Fruit fly (Drosophila melanogaster) whole organism, embryonic: Measurements from ENCODE around the gene SoYb.

Source experiments
- CG10366 ChIP-seq: fragments of 200-800 bp; sonication (Bioruptor generic); IDR thresholded peaks from 2 replicates; pipeline ENCODE4 v1.3.6; 2022; ENCODE audit warnings: missing biosample characterization, missing genetic modification characterization
- CG10431 ChIP-seq: fragments of 200-800 bp; sonication (Bioruptor generic); optimal IDR thresholded peaks from 3 replicates; lab custom pipeline; 2018; ENCODE audit warnings: missing biosample characterization, mild to moderate bottlenecking, missing genetic modification characterization
- CG11247 ChIP-seq: fragments of 200-800 bp; sonication (Bioruptor generic); IDR thresholded peaks from 2 replicates; pipeline ENCODE4 v1.3.6; 2022; ENCODE audit warnings: missing biosample characterization, missing genetic modification characterization
- CG11504 ChIP-seq: fragments of 200-800 bp; sonication (Bioruptor generic); optimal IDR thresholded peaks from 3 replicates; lab custom pipeline; 2019; ENCODE audit warnings: missing biosample characterization, mild to moderate bottlenecking, missing genetic modification characterization, moderate library complexity
- CG12104 ChIP-seq: fragments of 200-800 bp; sonication (Bioruptor generic); optimal IDR thresholded peaks from 3 replicates; lab custom pipeline; 2016; ENCODE audit warnings: missing biosample characterization, missing genetic modification characterization
- CG12744 ChIP-seq: fragments of 200-800 bp; sonication (Bioruptor generic); optimal IDR thresholded peaks from 2 replicates; lab custom pipeline; 2016; ENCODE audit warnings: missing biosample characterization, missing genetic modification characterization
- CG14050 ChIP-seq: fragments of 200-800 bp; sonication (Bioruptor generic); IDR thresholded peaks from 3 replicates; pipeline ENCODE4 v1.3.6; 2022; ENCODE audit warnings: missing biosample characterization, missing genetic modification characterization
- CG14965 ChIP-seq: fragments of 200-800 bp; sonication (Bioruptor generic); optimal IDR thresholded peaks from 2 replicates; lab custom pipeline; 2016; ENCODE audit warnings: missing biosample characterization, missing genetic modification characterization, borderline replicate concordance
- CG15269 ChIP-seq: fragments of 200-800 bp; sonication (Bioruptor generic); optimal IDR thresholded peaks from 2 replicates; lab custom pipeline; 2018; ENCODE audit warnings: missing biosample characterization, mild to moderate bottlenecking, missing genetic modification characterization, moderate library complexity
- CG15696 ChIP-seq: fragments of 200-800 bp; sonication (Bioruptor generic); optimal IDR thresholded peaks from 2 replicates; lab custom pipeline; 2019; ENCODE audit warnings: missing biosample characterization, mild to moderate bottlenecking, missing genetic modification characterization, moderate library complexity
- CG1792 ChIP-seq: fragments of 200-800 bp; sonication (Bioruptor generic); optimal IDR thresholded peaks from 2 replicates; lab custom pipeline; 2016; ENCODE audit warnings: missing biosample characterization, missing genetic modification characterization
- CG2199 ChIP-seq: fragments of 200-800 bp; sonication (Bioruptor generic); IDR thresholded peaks from 3 replicates; pipeline ENCODE4 v1.3.6; 2022; ENCODE audit warnings: missing biosample characterization, missing genetic modification characterization
- CG7987 ChIP-seq: fragments of 200-800 bp; sonication (Bioruptor generic); optimal IDR thresholded peaks from 2 replicates; lab custom pipeline; 2018; ENCODE audit warnings: missing biosample characterization, mild to moderate bottlenecking, missing genetic modification characterization, moderate library complexity
- CG8765 ChIP-seq: fragments of 200-800 bp; sonication (Bioruptor generic); IDR thresholded peaks from 2 replicates; pipeline ENCODE4 v1.3.6; 2022; ENCODE audit warnings: missing biosample characterization, missing genetic modification characterization
- CG9437 ChIP-seq: fragments of 200-800 bp; sonication (Bioruptor generic); optimal IDR thresholded peaks from 2 replicates; lab custom pipeline; 2018; ENCODE audit warnings: missing biosample characterization, mild to moderate bottlenecking, missing genetic modification characterization
- CG9727 ChIP-seq: fragments of 200-800 bp; sonication (Bioruptor generic); optimal IDR thresholded peaks from 3 replicates; lab custom pipeline; 2017; ENCODE audit warnings: missing biosample characterization, mild to moderate bottlenecking, missing genetic modification characterization
- Camta ChIP-seq: fragments of 200-800 bp; sonication (Bioruptor generic); optimal IDR thresholded peaks from 2 replicates; lab custom pipeline; 2016; ENCODE audit warnings: missing biosample characterization, missing genetic modification characterization
- Dip2 ChIP-seq: fragments of 200-800 bp; sonication (Bioruptor generic); IDR thresholded peaks from 2 replicates; pipeline ENCODE4 v1.3.6; 2022; ENCODE audit warnings: missing biosample characterization, missing genetic modification characterization
- Dll ChIP-seq: fragments of 200-800 bp; sonication (Bioruptor generic); IDR thresholded peaks from 4 replicates; pipeline ENCODE4 v1.3.6; 2022; ENCODE audit warnings: missing biosample characterization, missing genetic modification characterization; ENCODE audit not compliant: partially characterized antibody
- Dp ChIP-seq: fragments of 200-800 bp; sonication (Bioruptor generic); optimal IDR thresholded peaks from 2 replicates; lab custom pipeline; 2018; ENCODE audit warnings: missing biosample characterization, mild to moderate bottlenecking, missing genetic modification characterization, moderate library complexity
- Drgx ChIP-seq: fragments of 200-800 bp; sonication (Bioruptor generic); IDR thresholded peaks from 2 replicates; pipeline ENCODE4 v1.3.6; 2022; ENCODE audit warnings: missing biosample characterization, missing genetic modification characterization
- Ets97D ChIP-seq: fragments of 200-800 bp; sonication (Bioruptor generic); optimal IDR thresholded peaks from 3 replicates; lab custom pipeline; 2016; ENCODE audit warnings: missing biosample characterization, missing genetic modification characterization
- HLH4C ChIP-seq: fragments of 200-800 bp; sonication (Bioruptor generic); IDR thresholded peaks from 3 replicates; pipeline ENCODE4 v1.3.6; 2022; ENCODE audit warnings: missing biosample characterization, missing genetic modification characterization; ENCODE audit not compliant: partially characterized antibody
- HmgD ChIP-seq: fragments of 200-800 bp; sonication (Bioruptor generic); optimal IDR thresholded peaks from 3 replicates; lab custom pipeline; 2016; ENCODE audit warnings: missing biosample characterization, missing genetic modification characterization
- Hr51 ChIP-seq, 2 experiments: fragments of 200-800 bp; sonication (Bioruptor generic); optimal IDR thresholded peaks; 2 replicates in 1 of 2; 3 replicates in 1 of 2; lab custom pipeline; 2016 to 2018; ENCODE audit warnings: missing biosample characterization in 2 of 2, missing genetic modification characterization in 2 of 2, mild to moderate bottlenecking in 1 of 2, moderate library complexity in 1 of 2
- Max ChIP-seq: fragments of 200-800 bp; sonication (Bioruptor generic); optimal IDR thresholded peaks from 2 replicates; lab custom pipeline; 2016; ENCODE audit warnings: missing biosample characterization, mild to moderate bottlenecking, missing genetic modification characterization
- NC2α ChIP-seq: fragments of 200-800 bp; sonication (Bioruptor generic); optimal IDR thresholded peaks from 2 replicates; lab custom pipeline; 2016; ENCODE audit warnings: missing biosample characterization, missing genetic modification characterization
- NfI ChIP-seq: fragments of 200-800 bp; sonication (Bioruptor generic); optimal IDR thresholded peaks from 3 replicates; lab custom pipeline; 2018; ENCODE audit warnings: missing biosample characterization, mild to moderate bottlenecking, missing genetic modification characterization, moderate library complexity
- Stat92E ChIP-seq, 3 experiments: fragments of >200 bp in 2 of 3; fragments of 200-800 bp in 1 of 3; sonication (Bioruptor generic) in 1 of 3; optimal IDR thresholded peaks; 2 replicates each; lab custom pipeline; 2017 to 2019; ENCODE audit warnings: missing biosample characterization in 3 of 3, missing genetic modification characterization in 3 of 3, mild to moderate bottlenecking in 1 of 3, moderate library complexity in 1 of 3
- Tbp ChIP-seq: fragments of >200 bp; optimal IDR thresholded peaks from 2 replicates; lab custom pipeline; 2018; ENCODE audit warnings: missing biosample characterization, missing genetic modification characterization
- Usf ChIP-seq: fragments of 200-800 bp; sonication (Bioruptor generic); optimal IDR thresholded peaks from 2 replicates; lab custom pipeline; 2017; ENCODE audit warnings: missing genotype, missing biosample characterization, missing genetic modification characterization
- Vsx1 ChIP-seq: fragments of 200-800 bp; sonication (Bioruptor generic); optimal IDR thresholded peaks from 2 replicates; lab custom pipeline; 2017; ENCODE audit warnings: missing biosample characterization, mild to moderate bottlenecking, missing genetic modification characterization, missing genetic modification reagents
- ab ChIP-seq: fragments of 200-800 bp; sonication (Bioruptor generic); optimal IDR thresholded peaks from 2 replicates; lab custom pipeline; 2016; ENCODE audit warnings: missing biosample characterization, missing genetic modification characterization
- bbx ChIP-seq: fragments of 200-800 bp; sonication (Bioruptor generic); IDR thresholded peaks from 2 replicates; pipeline ENCODE4 v1.3.6; 2022; ENCODE audit warnings: missing biosample characterization, missing genetic modification characterization; ENCODE audit not compliant: partially characterized antibody
- br ChIP-seq: fragments of >200 bp; optimal IDR thresholded peaks from 2 replicates; lab custom pipeline; 2017
- chinmo ChIP-seq: fragments of 200-800 bp; sonication (Bioruptor generic); IDR thresholded peaks from 4 replicates; pipeline ENCODE4 v1.3.6; 2022; ENCODE audit warnings: missing biosample characterization, missing genetic modification characterization; ENCODE audit not compliant: partially characterized antibody
- chm ChIP-seq: fragments of 200-800 bp; sonication (Bioruptor generic); IDR thresholded peaks from 2 replicates; pipeline ENCODE4 v1.3.6; 2022; ENCODE audit warnings: missing biosample characterization, missing genetic modification characterization
- ci ChIP-seq: fragments of 200-800 bp; sonication (Bioruptor generic); IDR thresholded peaks from 3 replicates; pipeline ENCODE4 v1.3.6; 2022; ENCODE audit warnings: missing biosample characterization, missing genetic modification characterization
- emc ChIP-seq: fragments of 200-800 bp; sonication (Bioruptor generic); optimal IDR thresholded peaks from 2 replicates; lab custom pipeline; 2016; ENCODE audit warnings: missing biosample characterization, missing genetic modification characterization
- lilli ChIP-seq: fragments of 200-800 bp; sonication (Bioruptor generic); optimal IDR thresholded peaks from 3 replicates; lab custom pipeline; 2016; ENCODE audit warnings: missing biosample characterization, missing genetic modification characterization
- lov ChIP-seq, 2 experiments: fragments of 200-800 bp in 1 of 2; fragments of >200 bp in 1 of 2; sonication (Bioruptor generic) in 1 of 2; IDR thresholded peaks in 1 of 2; optimal IDR thresholded peaks in 1 of 2; 2 replicates in 1 of 2; 3 replicates in 1 of 2; pipeline versions ENCODE4 v1.3.6 to Lab custom; 2017 to 2022; ENCODE audit warnings: missing biosample characterization in 1 of 2, missing genetic modification characterization in 1 of 2
- maf-S ChIP-seq: fragments of 200-800 bp; sonication (Bioruptor generic); optimal IDR thresholded peaks from 2 replicates; lab custom pipeline; 2016; ENCODE audit warnings: missing biosample characterization, missing genetic modification characterization
- mld ChIP-seq: fragments of 200-800 bp; sonication (Bioruptor generic); IDR thresholded peaks from 3 replicates; pipeline ENCODE4 v1.3.6; 2022; ENCODE audit warnings: missing biosample characterization, missing genetic modification characterization; ENCODE audit not compliant: partially characterized antibody
- peb ChIP-seq: fragments of 200-800 bp; sonication (Bioruptor generic); IDR thresholded peaks from 2 replicates; pipeline ENCODE4 v1.3.6; 2022; ENCODE audit warnings: missing biosample characterization, missing genetic modification characterization
- phol ChIP-seq: fragments of 200-800 bp; sonication (Bioruptor generic); optimal IDR thresholded peaks from 3 replicates; lab custom pipeline; 2018; ENCODE audit warnings: missing biosample characterization, mild to moderate bottlenecking, missing genetic modification characterization, moderate library complexity
- pum ChIP-seq: fragments of 200-800 bp; sonication (Bioruptor generic); optimal IDR thresholded peaks from 2 replicates; lab custom pipeline; 2016; ENCODE audit warnings: missing biosample characterization, missing genetic modification characterization
- sens ChIP-seq: fragments of 200-800 bp; sonication (Bioruptor generic); peaks from one replicate; lab custom pipeline; 2016; ENCODE audit warnings: missing biosample characterization, missing genetic modification characterization
- sr ChIP-seq: fragments of 200-800 bp; sonication (Bioruptor generic); IDR thresholded peaks from 3 replicates; pipeline ENCODE4 v1.3.6; 2022; ENCODE audit warnings: missing biosample characterization, missing genetic modification characterization
- tll ChIP-seq, 2 experiments: fragments of 200-800 bp in 1 of 2; fragments of >200 bp in 1 of 2; sonication (Bioruptor generic) in 1 of 2; optimal IDR thresholded peaks; 2 replicates each; lab custom pipeline; 2017 to 2019; ENCODE audit warnings: missing biosample characterization in 2 of 2, missing genetic modification characterization in 2 of 2, mild to moderate bottlenecking in 1 of 2, moderate library complexity in 1 of 2
- vvl ChIP-seq: fragments of 200-800 bp; sonication (Bioruptor generic); IDR thresholded peaks from 2 replicates; pipeline ENCODE4 v1.3.6; 2022; ENCODE audit warnings: missing biosample characterization, missing genetic modification characterization
- zfh1 ChIP-seq: fragments of 200-800 bp; sonication (Bioruptor generic); IDR thresholded peaks from 3 replicates; pipeline ENCODE4 v1.3.6; 2022; ENCODE audit warnings: missing biosample characterization, missing genetic modification characterization

SoYb gene

dm6 chr2L:10004574-10004973 is 2.0 kb upstream of the SoYb start (continued):
- TF ChIP-seq CG14050 (no peak), Usf (GFP tag; lab: Kevin White, UChicago) (no peak), chinmo (GFP tag; lab: Robert Waterston, UW) (0 out of 4 replicates have a peak, but pooled peaks have one; percentile 11), Stat92E (GFP tag; optimal IDR thresholded peaks at IDR 0.05; lab: Kevin White, UChicago) (no peak), HLH4C (GFP tag; lab: Robert Waterston, UW) (no peak), Dp (GFP tag; lab: Kevin White, UChicago) (peak; percentile 20), ci (peak; percentile 73), CG2199 (0 out of 3 replicates have a peak, but pooled peaks have one; percentile 45), CG11247 (GFP tag; lab: Robert Waterston, UW) (no peak), mld (peak; percentile 38; the same call in 1 of the 3 replicates), bbx (GFP tag; lab: Robert Waterston, UW) (0 out of 2 replicates have a peak, but pooled peaks have one; percentile 31), Ets97D (GFP tag; lab: Kevin White, UChicago) (peak; percentile 54), zfh1 (GFP tag; lab: Robert Waterston, UW) (0 out of 3 replicates have a peak, but pooled peaks have one; percentile 4), CG1792 (GFP tag; lab: Kevin White, UChicago) (no peak), CG12104 (GFP tag; lab: Kevin White, UChicago) (no peak), phol (no peak), ab (GFP tag; lab: Kevin White, UChicago) (no peak), vvl (GFP tag; lab: Robert Waterston, UW) (peak; percentile 26; the same call in 1 of the 2 replicates), CG14965 (GFP tag; lab: Kevin White, UChicago) (no peak), CG15696 (no peak), chm (GFP tag; lab: Robert Waterston, UW) (peak; percentile 63), CG12744 (GFP tag; lab: Kevin White, UChicago) (no peak), HmgD (GFP tag; lab: Kevin White, UChicago) (peak; percentile 17), CG15269 (tag; lab: Kevin White, UChicago) (no peak), CG10366 (GFP tag; lab: Robert Waterston, UW) (no peak), Camta (GFP tag; lab: Kevin White, UChicago) (no peak), NC2α (GFP tag; lab: Kevin White, UChicago) (no peak), Dip2 (GFP tag; lab: Robert Waterston, UW) (no peak), Tbp (GFP tag; lab: Kevin White, UChicago) (no peak), sens (GFP tag; lab: Kevin White, UChicago) (peak; percentile 59), Max (GFP tag; lab: Kevin White, UChicago) (no peak), Drgx (GFP tag; lab: Robert Waterston, UW) (peak; percentile 18; the same call in 1 of the 2 replicates), CG7987 (peak; percentile 37), br (lab: Kevin White, UChicago) (no peak), maf-S (GFP tag; lab: Kevin White, UChicago) (no peak), Dll (GFP tag; lab: Robert Waterston, UW) (0 out of 4 replicates have a peak, but pooled peaks have one; percentile 11)

- no peak for TF ChIP-seq sr
- peak; percentile 46 for TF ChIP-seq CG9727 (GFP tag; lab: Kevin White, UChicago)
- peak; percentile 5 for TF ChIP-seq pum (GFP tag; lab: Kevin White, UChicago)
- TF ChIP-seq Vsx1 = no peak
- TF ChIP-seq CG8765 (GFP tag; lab: Robert Waterston, UW) = no peak
- no peak for TF ChIP-seq emc (GFP tag; lab: Kevin White, UChicago)
- peak; percentile 92 for TF ChIP-seq CG9437 (GFP tag; lab: Kevin White, UChicago)
- TF ChIP-seq CG10431 (GFP tag; lab: Kevin White, UChicago) = peak; percentile 0
- TF ChIP-seq tll (GFP tag; optimal IDR thresholded peaks at IDR 0.05; lab: Kevin White, UChicago) = no peak
- peak; percentile 77 for TF ChIP-seq NfI
- TF ChIP-seq peb (GFP tag; lab: Robert Waterston, UW) = no peak
- no peak for TF ChIP-seq CG11504 (tag; lab: Kevin White, UChicago)
- TF ChIP-seq lov (optimal IDR thresholded peaks at IDR 0.05; lab: Kevin White, UChicago) = no peak
- peak; percentile 76; the same call in 2 of the 3 replicates for TF ChIP-seq lov (GFP tag; IDR thresholded peaks at IDR 0.05; lab: Robert Waterston, UW)
- TF ChIP-seq Hr51 (GFP tag; optimal IDR thresholded peaks at IDR 0.05; lab: Kevin White, UChicago) = peak; percentile 43 to 62
- TF ChIP-seq lilli (GFP tag; lab: Kevin White, UChicago) = peak; percentile 70
Measured at dm6 chr2L:10003593-10003992, 1.1 kb upstream of the SoYb start, which contains the start of gene Ndf. TSS of gene Ndf (plus strand) at chr2L:10003832.
